Fruit fly (Drosophila melanogaster) whole organism, embryonic: Measurements from ENCODE around the gene Rtc1.
A peak's percentile ranks its signal among the peaks of the same experiment; 100 is the strongest.

Experiments
- Ada2b ChIP-seq: fragments of 200-800 bp; sonication (Bioruptor generic); IDR thresholded peaks from 2 replicates; pipeline ENCODE4 v1.3.6; 2022; ENCODE audit warnings: missing biosample characterization, missing genetic modification characterization
- Blimp-1 ChIP-seq: fragments of 200-800 bp; sonication (Bioruptor generic); optimal IDR thresholded peaks from 3 replicates; lab custom pipeline; 2018; ENCODE audit warnings: missing biosample characterization, missing genetic modification characterization, mild to moderate bottlenecking, moderate library complexity, missing genetic modification reagents
- CG10209 ChIP-seq: fragments of 200-800 bp; sonication (Bioruptor generic); optimal IDR thresholded peaks from 3 replicates; lab custom pipeline; 2017; ENCODE audit warnings: missing biosample characterization, mild to moderate bottlenecking, missing genetic modification characterization, missing genetic modification reagents
- CG12391 ChIP-seq: fragments of 200-800 bp; sonication (Bioruptor generic); optimal IDR thresholded peaks from 3 replicates; lab custom pipeline; 2018; ENCODE audit warnings: missing biosample characterization, mild to moderate bottlenecking, missing genetic modification characterization, moderate library complexity
- CG12744 ChIP-seq: fragments of 200-800 bp; sonication (Bioruptor generic); optimal IDR thresholded peaks from 2 replicates; lab custom pipeline; 2016; ENCODE audit warnings: missing biosample characterization, missing genetic modification characterization
- CG12769 ChIP-seq: fragments of 200-800 bp; sonication (Bioruptor generic); optimal IDR thresholded peaks from 2 replicates; lab custom pipeline; 2019; ENCODE audit warnings: missing biosample characterization, mild to moderate bottlenecking, missing genetic modification characterization, moderate library complexity
- CG14860 ChIP-seq: fragments of 200-800 bp; sonication (Bioruptor generic); IDR thresholded peaks from 3 replicates; pipeline ENCODE4 v1.3.6; 2022; ENCODE audit warnings: missing biosample characterization, missing genetic modification characterization; ENCODE audit not compliant: partially characterized antibody
- CG17568 ChIP-seq: fragments of 200-800 bp; sonication (Bioruptor generic); optimal IDR thresholded peaks from 2 replicates; lab custom pipeline; 2018; ENCODE audit warnings: missing biosample characterization, mild to moderate bottlenecking, missing genetic modification characterization, moderate library complexity
- CG17912 ChIP-seq: fragments of 200-800 bp; sonication (Bioruptor generic); optimal IDR thresholded peaks from 2 replicates; lab custom pipeline; 2018; ENCODE audit warnings: missing biosample characterization, mild to moderate bottlenecking, missing genetic modification characterization
- CG30431 ChIP-seq: fragments of 200-800 bp; sonication (Bioruptor generic); optimal IDR thresholded peaks from 2 replicates; lab custom pipeline; 2017; ENCODE audit warnings: missing biosample characterization, missing genetic modification characterization
- CG31224 ChIP-seq: fragments of 200-800 bp; sonication (Bioruptor generic); IDR thresholded peaks from 2 replicates; pipeline ENCODE4 v1.3.6; 2022; ENCODE audit warnings: missing biosample characterization, missing genetic modification characterization
- CG31365 ChIP-seq: fragments of 200-800 bp; sonication (Bioruptor generic); optimal IDR thresholded peaks from 2 replicates; lab custom pipeline; 2018; ENCODE audit warnings: missing biosample characterization, mild to moderate bottlenecking, missing genetic modification characterization
- CG32532 ChIP-seq: fragments of 200-800 bp; sonication (Bioruptor generic); IDR thresholded peaks from 2 replicates; pipeline ENCODE4 v1.3.6; 2022; ENCODE audit warnings: missing biosample characterization, missing genetic modification characterization
- CG3281 ChIP-seq: fragments of 200-800 bp; sonication (Bioruptor generic); optimal IDR thresholded peaks from 3 replicates; lab custom pipeline; 2017; ENCODE audit warnings: missing biosample characterization, mild to moderate bottlenecking, missing genetic modification characterization
- CG6765 ChIP-seq: fragments of 200-800 bp; sonication (Bioruptor generic); optimal IDR thresholded peaks from 3 replicates; lab custom pipeline; 2017; ENCODE audit warnings: missing biosample characterization, mild to moderate bottlenecking, missing genetic modification characterization
- CG7372 ChIP-seq: fragments of 200-800 bp; sonication (Bioruptor generic); IDR thresholded peaks from 2 replicates; pipeline ENCODE4 v1.3.6; 2022; ENCODE audit warnings: missing biosample characterization, missing genetic modification characterization
- CG7928 ChIP-seq: fragments of 200-800 bp; sonication (Bioruptor generic); optimal IDR thresholded peaks from 2 replicates; lab custom pipeline; 2017; ENCODE audit warnings: missing biosample characterization, mild to moderate bottlenecking, missing genetic modification characterization
- CG8924 ChIP-seq: fragments of 200-800 bp; optimal IDR thresholded peaks from 3 replicates; lab custom pipeline; 2019; ENCODE audit warnings: missing biosample characterization, mild to moderate bottlenecking, missing genetic modification characterization, moderate library complexity
- CG9876 ChIP-seq: fragments of 200-800 bp; sonication (Bioruptor generic); optimal IDR thresholded peaks from 2 replicates; lab custom pipeline; 2016; ENCODE audit warnings: missing biosample characterization, missing genetic modification characterization
- Camta ChIP-seq: fragments of 200-800 bp; sonication (Bioruptor generic); optimal IDR thresholded peaks from 2 replicates; lab custom pipeline; 2016; ENCODE audit warnings: missing biosample characterization, missing genetic modification characterization
- CoRest ChIP-seq: fragments of 200-800 bp; sonication (Bioruptor generic); optimal IDR thresholded peaks from 3 replicates; lab custom pipeline; 2018; ENCODE audit warnings: missing biosample characterization, mild to moderate bottlenecking, missing genetic modification characterization, moderate library complexity
- Dfd ChIP-seq, 2 experiments: fragments of >200 bp; optimal IDR thresholded peaks; 2 replicates each; lab custom pipeline; 2017; ENCODE audit warnings: missing biosample characterization in 2 of 2, missing genetic modification characterization in 2 of 2
- Ets65A ChIP-seq: fragments of 200-800 bp; sonication (Bioruptor generic); peaks from one replicate; lab custom pipeline; 2016; ENCODE audit warnings: missing biosample characterization, missing genetic modification characterization
- MTF-1 ChIP-seq: fragments of 200-800 bp; sonication (Bioruptor generic); optimal IDR thresholded peaks from 2 replicates; lab custom pipeline; 2018; ENCODE audit warnings: missing biosample characterization, mild to moderate bottlenecking, missing genetic modification characterization, borderline replicate concordance
- NFAT ChIP-seq: fragments of 200-800 bp; sonication (Bioruptor generic); IDR thresholded peaks from 2 replicates; pipeline ENCODE4 v1.3.6; 2022; ENCODE audit warnings: missing biosample characterization, missing genetic modification characterization
- Nf-YC ChIP-seq: fragments of 200-800 bp; optimal IDR thresholded peaks from 3 replicates; lab custom pipeline; 2019; ENCODE audit warnings: missing biosample characterization, mild to moderate bottlenecking, missing genetic modification characterization, moderate library complexity
- Sin3A ChIP-seq: fragments of >200 bp; optimal IDR thresholded peaks from 2 replicates; lab custom pipeline; 2018
- Vsx1 ChIP-seq: fragments of 200-800 bp; sonication (Bioruptor generic); optimal IDR thresholded peaks from 2 replicates; lab custom pipeline; 2017; ENCODE audit warnings: missing biosample characterization, mild to moderate bottlenecking, missing genetic modification characterization, missing genetic modification reagents
- ac ChIP-seq: fragments of 200-800 bp; sonication (Bioruptor generic); optimal IDR thresholded peaks from 3 replicates; lab custom pipeline; 2017; ENCODE audit warnings: missing biosample characterization, mild to moderate bottlenecking, missing genetic modification characterization
- exex ChIP-seq: fragments of 200-800 bp; sonication (Bioruptor generic); optimal IDR thresholded peaks from 4 replicates; lab custom pipeline; 2018; ENCODE audit warnings: missing biosample characterization, mild to moderate bottlenecking, missing genetic modification characterization, moderate library complexity
- eyg ChIP-seq: fragments of 200-800 bp; sonication (Bioruptor generic); optimal IDR thresholded peaks from 3 replicates; lab custom pipeline; 2016; ENCODE audit warnings: missing biosample characterization, missing genetic modification characterization
- fd3F ChIP-seq: fragments of 200-800 bp; sonication (Bioruptor generic); optimal IDR thresholded peaks from 2 replicates; lab custom pipeline; 2018; ENCODE audit warnings: missing biosample characterization, mild to moderate bottlenecking, missing genetic modification characterization, moderate library complexity
- fd96Cb ChIP-seq: fragments of 200-800 bp; sonication (Bioruptor generic); optimal IDR thresholded peaks from 2 replicates; lab custom pipeline; 2018; ENCODE audit warnings: missing biosample characterization, mild to moderate bottlenecking, missing genetic modification characterization, moderate library complexity
- fu2 ChIP-seq: fragments of 200-800 bp; sonication (Bioruptor generic); optimal IDR thresholded peaks from 2 replicates; lab custom pipeline; 2016; ENCODE audit warnings: missing biosample characterization, missing genetic modification characterization
- gro ChIP-seq: fragments of 200-800 bp; sonication (Bioruptor generic); optimal IDR thresholded peaks from 2 replicates; lab custom pipeline; 2016; ENCODE audit warnings: missing biosample characterization, missing genetic modification characterization
- hb ChIP-seq: fragments of 200-800 bp; sonication (Bioruptor generic); IDR thresholded peaks from 3 replicates; pipeline ENCODE4 v1.3.6; 2022; ENCODE audit warnings: missing biosample characterization, missing genetic modification characterization; ENCODE audit not compliant: partially characterized antibody
- hkb ChIP-seq, 2 experiments: fragments of 200-800 bp in 1 of 2; fragments of >200 bp in 1 of 2; sonication (Bioruptor generic) in 1 of 2; IDR thresholded peaks in 1 of 2; optimal IDR thresholded peaks in 1 of 2; 2 replicates each; pipeline versions ENCODE4 v1.3.6 to Lab custom; 2017 to 2022; ENCODE audit warnings: missing biosample characterization in 1 of 2, missing genetic modification characterization in 1 of 2
- hth ChIP-seq: fragments of >200 bp; optimal IDR thresholded peaks from 2 replicates; lab custom pipeline; 2017; ENCODE audit warnings: inconsistent platforms
- jing ChIP-seq: fragments of 200-800 bp; sonication (Bioruptor generic); optimal IDR thresholded peaks from 2 replicates; lab custom pipeline; 2018; ENCODE audit warnings: missing biosample characterization, mild to moderate bottlenecking, missing genetic modification characterization
- lov ChIP-seq, 2 experiments: fragments of 200-800 bp in 1 of 2; fragments of >200 bp in 1 of 2; sonication (Bioruptor generic) in 1 of 2; IDR thresholded peaks in 1 of 2; optimal IDR thresholded peaks in 1 of 2; 2 replicates in 1 of 2; 3 replicates in 1 of 2; pipeline versions ENCODE4 v1.3.6 to Lab custom; 2017 to 2022; ENCODE audit warnings: missing biosample characterization in 1 of 2, missing genetic modification characterization in 1 of 2
- luna ChIP-seq: fragments of 200-800 bp; sonication (Bioruptor generic); optimal IDR thresholded peaks from 2 replicates; lab custom pipeline; 2016; ENCODE audit warnings: missing biosample characterization, missing genetic modification characterization
- maf-S ChIP-seq: fragments of 200-800 bp; sonication (Bioruptor generic); optimal IDR thresholded peaks from 2 replicates; lab custom pipeline; 2016; ENCODE audit warnings: missing biosample characterization, missing genetic modification characterization
- sd ChIP-seq: fragments of 200-800 bp; sonication (Bioruptor generic); optimal IDR thresholded peaks from 3 replicates; lab custom pipeline; 2018; ENCODE audit warnings: missing biosample characterization, mild to moderate bottlenecking, missing genetic modification characterization, moderate library complexity
- shn ChIP-seq: fragments of 200-800 bp; sonication (Bioruptor generic); optimal IDR thresholded peaks from 3 replicates; lab custom pipeline; 2016; ENCODE audit warnings: missing biosample characterization, missing genetic modification characterization
- tap ChIP-seq: fragments of 200-800 bp; optimal IDR thresholded peaks from 3 replicates; lab custom pipeline; 2019; ENCODE audit warnings: missing biosample characterization, mild to moderate bottlenecking, missing genetic modification characterization, moderate library complexity
- tin ChIP-seq: fragments of 200-800 bp; sonication (Bioruptor generic); optimal IDR thresholded peaks from 3 replicates; lab custom pipeline; 2016; ENCODE audit warnings: missing biosample characterization, missing genetic modification characterization
- tup ChIP-seq: fragments of 200-800 bp; sonication (Bioruptor generic); optimal IDR thresholded peaks from 2 replicates; lab custom pipeline; 2016; ENCODE audit warnings: missing biosample characterization, mild to moderate bottlenecking, missing genetic modification characterization, moderate library complexity
- unpg ChIP-seq: fragments of 200-800 bp; sonication (Bioruptor generic); optimal IDR thresholded peaks from 3 replicates; lab custom pipeline; 2018; ENCODE audit warnings: missing biosample characterization, mild to moderate bottlenecking, missing genetic modification characterization, moderate library complexity
- vnd ChIP-seq: fragments of 200-800 bp; sonication (Bioruptor generic); IDR thresholded peaks from 3 replicates; pipeline ENCODE4 v1.3.6; 2022; ENCODE audit warnings: missing biosample characterization, missing genetic modification characterization; ENCODE audit not compliant: partially characterized antibody

The Rtc1 gene

dm6 chrX:13739411-13739888, 17.5 kb upstream of the Rtc1 start, which contains the start of gene CG11151 (continued):
- peak; percentile 98 for TF ChIP-seq CG12391 (tag; lab: Kevin White, UChicago)
- peak; percentile 96 for TF ChIP-seq fu2 (GFP tag; lab: Kevin White, UChicago)
- peak; percentile 98 for TF ChIP-seq CG12769 (tag; lab: Kevin White, UChicago)
- TF ChIP-seq tap (tag; lab: Kevin White, UChicago) = peak; percentile 94
- peak; percentile 88 for TF ChIP-seq Nf-YC
- TF ChIP-seq Camta (GFP tag; lab: Kevin White, UChicago) = peak; percentile 96
- TF ChIP-seq CG31224 = peak; percentile 85
- TF ChIP-seq CG17912 = peak; percentile 94
- TF ChIP-seq MTF-1 (GFP tag; lab: Kevin White, UChicago) = peak; percentile 92
- peak; percentile 92 for TF ChIP-seq tup (GFP tag; lab: Kevin White, UChicago)
- TF ChIP-seq CG8924 (tag; lab: Kevin White, UChicago) = peak; percentile 98
- peak; percentile 98 for TF ChIP-seq fd96Cb (tag; lab: Kevin White, UChicago)
- TF ChIP-seq CG32532 (GFP tag; lab: Robert Waterston, UW) = peak; percentile 96
- peak; percentile 86 for TF ChIP-seq CG31365 (tag; lab: Kevin White, UChicago)
- peak; percentile 86 for TF ChIP-seq exex (tag; lab: Kevin White, UChicago)
- TF ChIP-seq hth (lab: Kevin White, UChicago) = no peak
- peak; percentile 85 for TF ChIP-seq CG6765 (GFP tag; lab: Kevin White, UChicago)
- TF ChIP-seq CG12744 = peak; percentile 95
- TF ChIP-seq Vsx1 (GFP tag; lab: Kevin White, UChicago) = peak; percentile 93
- peak; percentile 95 for TF ChIP-seq CG17568 (GFP tag; lab: Kevin White, UChicago)
- TF ChIP-seq jing (GFP tag; lab: Kevin White, UChicago) = peak; percentile 94
- TF ChIP-seq eyg (GFP tag; lab: Kevin White, UChicago) = peak; percentile 94
- peak; percentile 94 for TF ChIP-seq CG7372 (GFP tag; lab: Robert Waterston, UW)
- TF ChIP-seq CG3281 (GFP tag; lab: Kevin White, UChicago) = peak; percentile 97
- peak; percentile 96 for TF ChIP-seq tin (GFP tag; lab: Kevin White, UChicago)
- TF ChIP-seq ac = peak; percentile 94
- TF ChIP-seq Ada2b = peak; percentile 95
- TF ChIP-seq maf-S = peak; percentile 96
- peak; percentile 77 for TF ChIP-seq CG7928 (GFP tag; lab: Kevin White, UChicago)
- TF ChIP-seq vnd = peak; percentile 67
- peak; percentile 97 for TF ChIP-seq CoRest (tag; lab: Kevin White, UChicago)
- TF ChIP-seq gro (GFP tag; lab: Kevin White, UChicago) = peak; percentile 97
- peak; percentile 94 for TF ChIP-seq CG30431 (GFP tag; lab: Kevin White, UChicago)
- peak; percentile 91 for TF ChIP-seq luna
- peak; percentile 98 for TF ChIP-seq shn
- peak; percentile 95 for TF ChIP-seq fd3F (GFP tag; lab: Kevin White, UChicago)
- no peak for TF ChIP-seq Dfd (GFP tag; optimal IDR thresholded peaks at IDR 0.05; lab: Kevin White, UChicago)
- TF ChIP-seq Ets65A = peak; percentile 99
- TF ChIP-seq lov (optimal IDR thresholded peaks at IDR 0.05; lab: Kevin White, UChicago) = no peak
- peak; percentile 91 for TF ChIP-seq lov (GFP tag; IDR thresholded peaks at IDR 0.05; lab: Robert Waterston, UW)
- TF ChIP-seq unpg (GFP tag; lab: Kevin White, UChicago) = peak; percentile 99
- peak; percentile 76; the same call in 1 of the 3 replicates for TF ChIP-seq hb (GFP tag; lab: Robert Waterston, UW)
- peak; percentile 93 for TF ChIP-seq CG9876
- TF ChIP-seq CG14860 (GFP tag; lab: Robert Waterston, UW) = peak; percentile 71
- peak; percentile 97 for TF ChIP-seq CG10209 (GFP tag; lab: Kevin White, UChicago)
- TF ChIP-seq hkb (optimal IDR thresholded peaks at IDR 0.05; lab: Kevin White, UChicago) = no peak
- TF ChIP-seq hkb (GFP tag; IDR thresholded peaks at IDR 0.05; lab: Robert Waterston, UW) = peak; percentile 97
- TF ChIP-seq NFAT = peak; percentile 88
- TF ChIP-seq sd (tag; lab: Kevin White, UChicago) = peak; percentile 83
- TF ChIP-seq Sin3A (lab: Kevin White, UChicago) = no peak
- TF ChIP-seq Blimp-1 (GFP tag; lab: Kevin White, UChicago) = peak; percentile 94
